Fruit fly (Drosophila melanogaster): ENCODE data around the gene RpS28-like.

The RpS28-like gene

DNA sequence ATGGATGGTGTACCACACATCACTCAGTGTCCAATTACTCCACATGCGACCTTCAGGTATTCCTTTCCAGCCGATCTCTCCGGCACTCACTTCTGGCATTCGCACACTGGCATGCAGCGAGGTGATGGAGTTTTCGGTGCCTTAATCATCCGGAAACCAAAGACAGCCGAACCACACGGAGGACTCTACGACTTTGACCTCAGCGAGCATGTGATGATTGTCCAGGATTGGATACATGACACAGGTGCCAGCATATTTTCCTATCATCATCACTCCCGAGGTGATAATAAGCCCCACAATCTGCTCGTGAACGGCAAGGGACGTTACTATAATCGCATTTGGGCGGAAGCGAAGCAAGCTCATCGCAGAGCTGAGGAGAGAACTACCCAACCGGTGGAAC is 12.4 kb upstream of the RpS28-like start:
- TF ChIP-seq net (GFP tag; optimal IDR thresholded peaks at IDR 0.05): no peak
- TF ChIP-seq svp (GFP tag): peak; percentile 56

DNA sequence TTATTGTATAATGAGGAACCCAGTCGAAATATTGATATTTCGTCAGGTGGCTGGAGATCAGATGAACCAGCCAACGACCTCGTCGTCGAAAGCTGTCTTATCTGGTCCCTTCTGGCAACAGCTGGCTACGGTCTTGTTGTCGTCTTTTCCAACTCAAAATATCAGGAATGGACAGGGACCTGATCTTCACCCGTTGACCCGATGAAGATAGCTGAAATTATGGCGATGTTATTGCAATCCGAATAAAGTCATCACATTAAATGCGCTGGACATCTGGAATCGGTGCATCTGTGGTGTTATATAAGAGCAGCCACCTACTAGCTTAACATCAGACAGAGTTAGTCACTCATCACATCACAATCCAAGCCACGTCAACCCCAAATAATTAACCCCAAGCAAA is 10.1 kb upstream of the RpS28-like start, which contains the start of gene Fbp2:
Fbp2 (plus strand) TSS at position 251 of the 400 bp plus-strand sequence.
- TF ChIP-seq CG6808 (GFP tag; optimal IDR thresholded peaks at IDR 0.05): no peak
- no peak for TF ChIP-seq lz (GFP tag; optimal IDR thresholded peaks at IDR 0.05)
- no peak for TF ChIP-seq pdm3 (GFP tag; optimal IDR thresholded peaks at IDR 0.05)
- TF ChIP-seq svp (GFP tag): peak; percentile 99
- no peak for TF ChIP-seq CG6854 (GFP tag; optimal IDR thresholded peaks at IDR 0.05)
- TF ChIP-seq Blimp-1 (GFP tag; optimal IDR thresholded peaks at IDR 0.05): no peak
- TF ChIP-seq CG11902 (GFP tag; optimal IDR thresholded peaks at IDR 0.05): no peak
- TF ChIP-seq CG4318 (GFP tag; optimal IDR thresholded peaks at IDR 0.05): no peak
- TF ChIP-seq vri (GFP tag; optimal IDR thresholded peaks at IDR 0.05): peak; percentile 34
- no peak for TF ChIP-seq Lpt (GFP tag; optimal IDR thresholded peaks at IDR 0.05)
- no peak for TF ChIP-seq Hr39 (GFP tag; optimal IDR thresholded peaks at IDR 0.05)
- no peak for TF ChIP-seq dsx (GFP tag; optimal IDR thresholded peaks at IDR 0.05; ENCODE audit: poor library complexity, severe bottlenecking)
- no peak for TF ChIP-seq cyc (GFP tag; optimal IDR thresholded peaks at IDR 0.05)
- TF ChIP-seq CG32006 (GFP tag; optimal IDR thresholded peaks at IDR 0.05): no peak

DNA sequence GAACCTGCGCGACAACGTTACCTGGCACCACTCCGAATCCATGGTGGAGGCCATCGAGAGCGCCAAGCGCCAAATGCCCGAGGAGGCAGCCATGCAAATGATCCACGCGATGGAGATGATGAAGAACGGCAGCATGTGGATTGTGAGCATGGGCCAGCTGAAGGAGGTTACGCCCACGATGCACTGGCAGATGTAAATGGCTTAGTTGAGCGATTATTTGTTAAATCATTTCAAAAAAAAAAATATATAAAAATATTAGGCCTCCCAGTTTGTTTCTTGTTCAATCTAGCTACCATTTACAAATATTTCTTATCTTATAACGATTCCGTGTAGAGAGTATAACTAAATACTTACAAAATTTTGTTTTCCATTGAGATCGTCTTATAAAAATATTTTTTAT is 9.0 kb upstream of the RpS28-like start, which contains the start of gene CG42847:
CG42847 (plus strand) TSS at position 301 of the 400 bp plus-strand sequence.
- no peak for TF ChIP-seq fd85E (GFP tag; optimal IDR thresholded peaks at IDR 0.05)
- no peak for TF ChIP-seq net (GFP tag; optimal IDR thresholded peaks at IDR 0.05)
- no peak for TF ChIP-seq Lpt (GFP tag; optimal IDR thresholded peaks at IDR 0.05)
- no peak for TF ChIP-seq Ets96B (tag; optimal IDR thresholded peaks at IDR 0.05)
- no peak for TF ChIP-seq CG8119 (GFP tag; IDR thresholded peaks at IDR 0.05)
- TF ChIP-seq CG6276 (GFP tag; optimal IDR thresholded peaks at IDR 0.05): no peak
- TF ChIP-seq Gug (GFP tag; IDR thresholded peaks at IDR 0.05): no peak
- no peak for TF ChIP-seq CG9139 (GFP tag; optimal IDR thresholded peaks at IDR 0.05)
- no peak for TF ChIP-seq Eip75B (GFP tag; optimal IDR thresholded peaks at IDR 0.05)
- TF ChIP-seq vri (GFP tag; optimal IDR thresholded peaks at IDR 0.05): no peak
- no peak for TF ChIP-seq cyc (GFP tag; optimal IDR thresholded peaks at IDR 0.05)
- no peak for TF ChIP-seq pdm3 (GFP tag; optimal IDR thresholded peaks at IDR 0.05)
- no peak for TF ChIP-seq CG10669 (GFP tag; optimal IDR thresholded peaks at IDR 0.05)
- TF ChIP-seq CG31627 (GFP tag; optimal IDR thresholded peaks at IDR 0.05): no peak
- no peak for TF ChIP-seq Sox14 (GFP tag; optimal IDR thresholded peaks at IDR 0.05)
- no peak for TF ChIP-seq CG16779 (tag; optimal IDR thresholded peaks at IDR 0.05)
- no peak for TF ChIP-seq CG6808 (GFP tag; optimal IDR thresholded peaks at IDR 0.05)

DNA sequence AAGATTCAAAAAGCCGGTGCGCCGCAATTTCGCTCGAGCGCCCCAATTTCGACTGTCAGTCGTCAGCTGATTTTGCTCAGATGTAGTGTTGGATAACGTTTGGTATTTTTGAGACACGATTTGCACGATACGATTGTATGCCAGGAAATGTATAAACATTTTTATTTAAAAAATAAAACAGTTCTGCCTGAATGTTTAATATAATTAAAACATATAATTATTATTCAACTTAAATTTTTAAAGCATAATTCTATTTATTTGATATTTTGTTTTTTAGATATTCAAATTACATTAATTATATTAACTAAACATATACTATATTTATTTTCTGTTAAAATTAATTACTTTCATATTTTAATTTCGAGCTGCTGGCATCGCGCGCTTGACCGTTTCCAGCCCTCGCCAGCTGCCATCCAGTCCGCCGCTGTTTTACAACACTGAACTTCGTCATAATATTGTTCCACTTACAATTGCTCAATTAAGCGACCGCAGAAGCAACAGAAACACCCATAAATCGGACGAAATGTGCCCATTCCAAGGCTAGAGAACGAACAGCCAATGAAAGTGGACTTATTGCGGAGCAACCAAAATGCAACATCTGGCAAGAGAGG is 5.5 kb upstream of the RpS28-like start, which contains the start of the genes FucTB and scat:
FucTB (minus strand) TSS at position 61 of the 611 bp plus-strand sequence.
scat (plus strand) TSS at position 414 of the 611 bp plus-strand sequence.
- TF ChIP-seq CG15336 (GFP tag; IDR thresholded peaks at IDR 0.05): peak; percentile 69; the same call in 1 of the 2 replicates
- peak; percentile 86 for TF ChIP-seq CG34406 (GFP tag; optimal IDR thresholded peaks at IDR 0.05)
- peak; percentile 80 for TF ChIP-seq esn (GFP tag; optimal IDR thresholded peaks at IDR 0.05)
- TF ChIP-seq pdm3 (GFP tag; optimal IDR thresholded peaks at IDR 0.05): peak; percentile 75
- TF ChIP-seq CG11902 (GFP tag; optimal IDR thresholded peaks at IDR 0.05): peak; percentile 84
- peak; percentile 63 for TF ChIP-seq Sox14 (GFP tag; optimal IDR thresholded peaks at IDR 0.05)
- TF ChIP-seq Ets96B (tag; optimal IDR thresholded peaks at IDR 0.05): peak; percentile 84
- TF ChIP-seq lz (GFP tag; optimal IDR thresholded peaks at IDR 0.05): peak; percentile 79
- TF ChIP-seq spab (GFP tag; optimal IDR thresholded peaks at IDR 0.05): peak; percentile 68
- TF ChIP-seq Hr4 (GFP tag; optimal IDR thresholded peaks at IDR 0.05): peak; percentile 72
- peak; percentile 67 for TF ChIP-seq Blimp-1 (GFP tag; optimal IDR thresholded peaks at IDR 0.05)
- TF ChIP-seq Hr38 (GFP tag; optimal IDR thresholded peaks at IDR 0.05): no peak
- TF ChIP-seq CG6854 (GFP tag; optimal IDR thresholded peaks at IDR 0.05): peak; percentile 27
- peak; percentile 84 for TF ChIP-seq Sox15 (GFP tag; optimal IDR thresholded peaks at IDR 0.05)
- TF ChIP-seq Eip78C (GFP tag): peak; percentile 83
- TF ChIP-seq CG8119 (GFP tag; IDR thresholded peaks at IDR 0.05): peak; percentile 77
- peak; percentile 80 for TF ChIP-seq CG8632 (GFP tag; optimal IDR thresholded peaks at IDR 0.05)
- peak; percentile 61 for TF ChIP-seq fd59A (GFP tag; optimal IDR thresholded peaks at IDR 0.05)
- peak; percentile 73 for TF ChIP-seq CG6808 (GFP tag; optimal IDR thresholded peaks at IDR 0.05)
- peak; percentile 73 for TF ChIP-seq Sox102F (GFP tag; optimal IDR thresholded peaks at IDR 0.05)
- TF ChIP-seq Met (GFP tag; optimal IDR thresholded peaks at IDR 0.05): peak; percentile 66
- TF ChIP-seq salr (GFP tag; optimal IDR thresholded peaks at IDR 0.05): peak; percentile 58 to 87
- TF ChIP-seq acj6 (GFP tag; optimal IDR thresholded peaks at IDR 0.05): peak; percentile 88
- TF ChIP-seq dac (GFP tag; optimal IDR thresholded peaks at IDR 0.05): peak; percentile 81
- TF ChIP-seq CG8319 (GFP tag; optimal IDR thresholded peaks at IDR 0.05): peak; percentile 64
- no peak for TF ChIP-seq CG6276 (GFP tag; optimal IDR thresholded peaks at IDR 0.05)
- TF ChIP-seq net (GFP tag; optimal IDR thresholded peaks at IDR 0.05): peak; percentile 49
- peak; percentile 67 for TF ChIP-seq Ets21C (GFP tag; optimal IDR thresholded peaks at IDR 0.05)
